Fruit fly (Drosophila melanogaster) whole organism, embryonic: ENCODE measurements around the gene CG4709.
A peak's percentile ranks its signal among the peaks of the same experiment; 100 is the strongest.

Experiments used
- B-H1 ChIP-seq: fragments of 200-800 bp; sonication (Bioruptor generic); IDR thresholded peaks from 3 replicates; pipeline ENCODE4 v1.3.6; 2022; ENCODE audit warnings: missing biosample characterization, missing genetic modification characterization
- BEAF-32 ChIP-seq: fragments of 200-800 bp; sonication (Bioruptor generic); optimal IDR thresholded peaks from 3 replicates; lab custom pipeline; 2017; ENCODE audit warnings: missing biosample characterization, missing genetic modification characterization, mild to moderate bottlenecking, moderate library complexity, missing genetic modification reagents
- CG14441 ChIP-seq: fragments of 200-800 bp; sonication (Bioruptor generic); IDR thresholded peaks from 2 replicates; pipeline ENCODE4 v1.3.6; 2022; ENCODE audit warnings: missing biosample characterization, missing genetic modification characterization
- CG14710 ChIP-seq: fragments of 200-800 bp; sonication (Bioruptor generic); optimal IDR thresholded peaks from 3 replicates; lab custom pipeline; 2019; ENCODE audit warnings: missing biosample characterization, mild to moderate bottlenecking, missing genetic modification characterization, moderate library complexity
- CG15696 ChIP-seq: fragments of 200-800 bp; sonication (Bioruptor generic); optimal IDR thresholded peaks from 2 replicates; lab custom pipeline; 2019; ENCODE audit warnings: missing biosample characterization, mild to moderate bottlenecking, missing genetic modification characterization, moderate library complexity
- CG17612 ChIP-seq: fragments of 200-800 bp; sonication (Bioruptor generic); IDR thresholded peaks from 2 replicates; pipeline ENCODE4 v1.3.6; 2022; ENCODE audit warnings: missing biosample characterization, missing genetic modification characterization
- CG2199 ChIP-seq: fragments of 200-800 bp; sonication (Bioruptor generic); IDR thresholded peaks from 3 replicates; pipeline ENCODE4 v1.3.6; 2022; ENCODE audit warnings: missing biosample characterization, missing genetic modification characterization
- CG2889 ChIP-seq: fragments of 200-800 bp; sonication (Bioruptor generic); IDR thresholded peaks from 3 replicates; pipeline ENCODE4 v1.3.6; 2022; ENCODE audit warnings: missing biosample characterization, missing genetic modification characterization
- CG31224 ChIP-seq: fragments of 200-800 bp; sonication (Bioruptor generic); IDR thresholded peaks from 2 replicates; pipeline ENCODE4 v1.3.6; 2022; ENCODE audit warnings: missing biosample characterization, missing genetic modification characterization
- CG3281 ChIP-seq: fragments of 200-800 bp; sonication (Bioruptor generic); optimal IDR thresholded peaks from 3 replicates; lab custom pipeline; 2017; ENCODE audit warnings: missing biosample characterization, mild to moderate bottlenecking, missing genetic modification characterization
- CG3407 ChIP-seq: fragments of 200-800 bp; sonication (Bioruptor generic); optimal IDR thresholded peaks from 2 replicates; lab custom pipeline; 2018; ENCODE audit warnings: missing biosample characterization, mild to moderate bottlenecking, missing genetic modification characterization
- CG4360 ChIP-seq: fragments of 200-800 bp; sonication (Bioruptor generic); IDR thresholded peaks from 2 replicates; pipeline ENCODE4 v1.3.6; 2022; ENCODE audit warnings: missing biosample characterization, missing genetic modification characterization
- CG4820 ChIP-seq: fragments of 200-800 bp; sonication (Bioruptor generic); optimal IDR thresholded peaks from 3 replicates; lab custom pipeline; 2016; ENCODE audit warnings: missing biosample characterization, missing genetic modification characterization
- CG4854 ChIP-seq: fragments of 200-800 bp; sonication (Bioruptor generic); optimal IDR thresholded peaks from 2 replicates; lab custom pipeline; 2016; ENCODE audit warnings: missing biosample characterization, missing genetic modification characterization, inconsistent platforms
- CG5953 ChIP-seq: fragments of 200-800 bp; sonication (Bioruptor generic); IDR thresholded peaks from 2 replicates; pipeline ENCODE4 v1.3.6; 2022; ENCODE audit warnings: missing biosample characterization, missing genetic modification characterization
- CG6272 ChIP-seq: fragments of 200-800 bp; sonication (Bioruptor generic); IDR thresholded peaks from 2 replicates; pipeline ENCODE4 v1.3.6; 2022; ENCODE audit warnings: missing biosample characterization, missing genetic modification characterization
- CG6654 ChIP-seq: fragments of 200-800 bp; sonication (Bioruptor generic); optimal IDR thresholded peaks from 2 replicates; lab custom pipeline; 2017; ENCODE audit warnings: missing biosample characterization, mild to moderate bottlenecking, missing genetic modification characterization
- CG7987 ChIP-seq: fragments of 200-800 bp; sonication (Bioruptor generic); optimal IDR thresholded peaks from 2 replicates; lab custom pipeline; 2018; ENCODE audit warnings: missing biosample characterization, mild to moderate bottlenecking, missing genetic modification characterization, moderate library complexity
- CG8089 ChIP-seq: fragments of 200-800 bp; sonication (Bioruptor generic); optimal IDR thresholded peaks from 3 replicates; lab custom pipeline; 2016; ENCODE audit warnings: missing biosample characterization, missing genetic modification characterization
- CG9609 ChIP-seq: fragments of 200-800 bp; sonication (Bioruptor generic); optimal IDR thresholded peaks from 3 replicates; lab custom pipeline; 2016; ENCODE audit warnings: missing biosample characterization, missing genetic modification characterization
- Gug ChIP-seq: fragments of 200-800 bp; sonication (Bioruptor generic); IDR thresholded peaks from 4 replicates; pipeline ENCODE4 v1.3.6; 2022; ENCODE audit warnings: missing biosample characterization, missing genetic modification characterization
- Hmr ChIP-seq: fragments of 200-800 bp; sonication (Bioruptor generic); optimal IDR thresholded peaks from 3 replicates; lab custom pipeline; 2017; ENCODE audit warnings: mild to moderate bottlenecking, missing biosample characterization, missing genetic modification reagents, missing genetic modification characterization
- Hr39 ChIP-seq: fragments of >200 bp; optimal IDR thresholded peaks from 2 replicates; lab custom pipeline; 2017
- Ptx1 ChIP-seq: fragments of 200-800 bp; sonication (Bioruptor generic); IDR thresholded peaks from 2 replicates; pipeline ENCODE4 v1.3.6; 2022; ENCODE audit warnings: missing biosample characterization, missing genetic modification characterization
- Sry-δ ChIP-seq: fragments of 200-800 bp; sonication (Bioruptor generic); optimal IDR thresholded peaks from 2 replicates; lab custom pipeline; 2016; ENCODE audit warnings: missing biosample characterization, missing genetic modification characterization
- Ssrp ChIP-seq: fragments of 200-800 bp; sonication (Bioruptor generic); optimal IDR thresholded peaks from 2 replicates; lab custom pipeline; 2018; ENCODE audit warnings: missing biosample characterization, mild to moderate bottlenecking, missing genetic modification characterization, moderate library complexity
- Stat92E ChIP-seq, 3 experiments: fragments of >200 bp in 2 of 3; fragments of 200-800 bp in 1 of 3; sonication (Bioruptor generic) in 1 of 3; optimal IDR thresholded peaks; 2 replicates each; lab custom pipeline; 2017 to 2019; ENCODE audit warnings: missing biosample characterization in 3 of 3, missing genetic modification characterization in 3 of 3, mild to moderate bottlenecking in 1 of 3, moderate library complexity in 1 of 3
- Vsx1 ChIP-seq: fragments of 200-800 bp; sonication (Bioruptor generic); optimal IDR thresholded peaks from 2 replicates; lab custom pipeline; 2017; ENCODE audit warnings: missing biosample characterization, mild to moderate bottlenecking, missing genetic modification characterization, missing genetic modification reagents
- amos ChIP-seq: fragments of 200-800 bp; sonication (Bioruptor generic); IDR thresholded peaks from 2 replicates; pipeline ENCODE4 v1.3.6; 2022; ENCODE audit warnings: missing biosample characterization, missing genetic modification characterization; ENCODE audit not compliant: partially characterized antibody
- bab2 ChIP-seq: fragments of 200-800 bp; sonication (Bioruptor generic); optimal IDR thresholded peaks from 2 replicates; lab custom pipeline; 2016; ENCODE audit warnings: missing biosample characterization, missing genetic modification characterization
- bbx ChIP-seq: fragments of 200-800 bp; sonication (Bioruptor generic); IDR thresholded peaks from 2 replicates; pipeline ENCODE4 v1.3.6; 2022; ENCODE audit warnings: missing biosample characterization, missing genetic modification characterization; ENCODE audit not compliant: partially characterized antibody
- chm ChIP-seq: fragments of 200-800 bp; sonication (Bioruptor generic); IDR thresholded peaks from 2 replicates; pipeline ENCODE4 v1.3.6; 2022; ENCODE audit warnings: missing biosample characterization, missing genetic modification characterization
- crol ChIP-seq: fragments of 200-800 bp; sonication (Bioruptor generic); IDR thresholded peaks from 2 replicates; pipeline ENCODE4 v1.3.6; 2022; ENCODE audit warnings: missing biosample characterization, missing genetic modification characterization
- ems ChIP-seq: fragments of 200-800 bp; sonication (Bioruptor generic); optimal IDR thresholded peaks from 3 replicates; lab custom pipeline; 2016; ENCODE audit warnings: missing biosample characterization, missing genetic modification characterization
- gce ChIP-seq: fragments of 200-800 bp; sonication (Bioruptor generic); IDR thresholded peaks from 3 replicates; pipeline ENCODE4 v1.3.6; 2022; ENCODE audit warnings: missing biosample characterization, missing genetic modification characterization
- gem ChIP-seq: fragments of 200-800 bp; sonication (Bioruptor generic); optimal IDR thresholded peaks from 2 replicates; lab custom pipeline; 2019; ENCODE audit warnings: missing biosample characterization, mild to moderate bottlenecking, missing genetic modification characterization, moderate library complexity
- gfzf ChIP-seq: fragments of 200-800 bp; sonication (Bioruptor generic); optimal IDR thresholded peaks from 2 replicates; lab custom pipeline; 2016; ENCODE audit warnings: missing biosample characterization, mild to moderate bottlenecking, missing genetic modification characterization, moderate library complexity
- grau ChIP-seq: fragments of 200-800 bp; optimal IDR thresholded peaks from 3 replicates; lab custom pipeline; 2019; ENCODE audit warnings: missing biosample characterization, mild to moderate bottlenecking, missing genetic modification characterization, moderate library complexity
- hth ChIP-seq: fragments of >200 bp; optimal IDR thresholded peaks from 2 replicates; lab custom pipeline; 2017; ENCODE audit warnings: inconsistent platforms
- maf-S ChIP-seq: fragments of 200-800 bp; sonication (Bioruptor generic); optimal IDR thresholded peaks from 2 replicates; lab custom pipeline; 2016; ENCODE audit warnings: missing biosample characterization, missing genetic modification characterization
- pho ChIP-seq: fragments of 200-800 bp; sonication (Bioruptor generic); optimal IDR thresholded peaks from 2 replicates; lab custom pipeline; 2016; ENCODE audit warnings: missing biosample characterization, missing genetic modification characterization
- prd ChIP-seq, 3 experiments: fragments of >200 bp in 2 of 3; fragments of 200-800 bp in 1 of 3; sonication (Bioruptor generic) in 1 of 3; optimal IDR thresholded peaks in 2 of 3; IDR thresholded peaks in 1 of 3; 2 replicates in 2 of 3; 3 replicates in 1 of 3; pipeline versions ENCODE4 v1.3.6 to Lab custom; 2017 to 2022; ENCODE audit warnings: missing biosample characterization in 1 of 3, missing genetic modification characterization in 1 of 3
- psq ChIP-seq: fragments of 200-800 bp; sonication (Bioruptor generic); optimal IDR thresholded peaks from 2 replicates; lab custom pipeline; 2017; ENCODE audit warnings: missing biosample characterization, missing genetic modification characterization
- sc ChIP-seq, 3 experiments: fragments of >200 bp in 2 of 3; fragments of 200-800 bp in 1 of 3; sonication (Bioruptor generic) in 1 of 3; optimal IDR thresholded peaks; 2 replicates in 2 of 3; 3 replicates in 1 of 3; lab custom pipeline; 2017; ENCODE audit warnings: mild to moderate bottlenecking in 1 of 3, missing biosample characterization in 1 of 3, missing genetic modification characterization in 1 of 3, missing genetic modification reagents in 1 of 3
- sisA ChIP-seq: fragments of 200-800 bp; sonication (Bioruptor generic); IDR thresholded peaks from 2 replicates; pipeline ENCODE4 v1.3.6; 2022; ENCODE audit warnings: missing biosample characterization, missing genetic modification characterization
- sna ChIP-seq: fragments of 200-800 bp; sonication (Bioruptor generic); IDR thresholded peaks from 2 replicates; pipeline ENCODE4 v1.3.6; 2022; ENCODE audit warnings: missing biosample characterization, missing genetic modification characterization; ENCODE audit not compliant: partially characterized antibody
- vvl ChIP-seq: fragments of 200-800 bp; sonication (Bioruptor generic); IDR thresholded peaks from 2 replicates; pipeline ENCODE4 v1.3.6; 2022; ENCODE audit warnings: missing biosample characterization, missing genetic modification characterization
- zf30C ChIP-seq: fragments of 200-800 bp; sonication (Bioruptor generic); optimal IDR thresholded peaks from 3 replicates; lab custom pipeline; 2018; ENCODE audit warnings: missing biosample characterization, mild to moderate bottlenecking, missing genetic modification characterization

The CG4709 gene

DNA sequence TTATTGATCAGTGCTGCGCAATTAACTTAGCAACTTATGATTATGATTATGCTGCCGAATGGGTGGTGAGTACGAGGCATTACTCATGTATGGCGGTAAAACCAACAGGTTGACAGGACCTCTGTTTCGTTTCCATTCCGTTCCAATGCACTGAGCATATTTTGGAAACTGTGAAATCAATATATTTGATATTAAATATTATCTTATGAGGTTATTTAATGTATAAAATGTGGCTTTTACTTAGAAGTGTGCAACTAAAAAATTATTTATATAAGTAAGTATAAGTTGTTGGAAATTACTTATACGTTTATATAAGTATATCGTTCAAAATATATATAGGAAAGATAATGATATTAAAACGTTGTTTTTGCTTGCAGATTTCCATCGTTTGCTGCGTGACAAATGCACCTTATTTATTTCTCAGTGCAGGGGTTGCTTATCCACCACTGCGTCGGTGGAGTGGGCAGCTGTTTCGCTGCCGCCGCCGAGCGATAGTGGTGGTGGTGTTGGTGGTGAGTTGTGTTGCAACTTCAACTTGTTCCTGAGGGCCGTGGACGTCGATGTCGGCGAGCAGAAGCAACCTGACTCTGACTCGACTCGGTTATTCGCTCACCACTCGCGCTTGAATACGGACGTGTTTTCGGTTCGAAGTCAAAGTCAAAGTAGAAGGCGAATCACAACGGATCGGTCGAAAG, 30.1 kb downstream of the CG4709 start, which contains the start of gene bib (continued):
- TF ChIP-seq CG3281 (peak; percentile 77), pho (GFP tag; lab: Kevin White, UChicago) (no peak), Stat92E (GFP tag; optimal IDR thresholded peaks at IDR 0.05; lab: Kevin White, UChicago) (peak in 1 of 3 experiments; percentile 80), maf-S (GFP tag; lab: Kevin White, UChicago) (peak; percentile 1), Ptx1 (peak; percentile 67), vvl (peak; percentile 74), zf30C (peak; percentile 99), CG4360 (GFP tag; lab: Robert Waterston, UW) (peak; percentile 39; the same call in 1 of the 2 replicates), Hmr (peak; percentile 88), psq (GFP tag; lab: Kevin White, UChicago) (peak; percentile 55), ems (GFP tag; lab: Kevin White, UChicago) (peak; percentile 19), CG3407 (peak; percentile 77), Ssrp (tag; lab: Kevin White, UChicago) (peak; percentile 86), CG9609 (GFP tag; lab: Kevin White, UChicago) (no peak), Vsx1 (GFP tag; lab: Kevin White, UChicago) (peak; percentile 73), CG4820 (GFP tag; lab: Kevin White, UChicago) (peak; percentile 69), CG8089 (GFP tag; lab: Kevin White, UChicago) (peak; percentile 16), CG5953 (GFP tag; lab: Robert Waterston, UW) (0 out of 2 replicates have a peak, but pooled peaks have one; percentile 51), CG14441 (GFP tag; lab: Robert Waterston, UW) (peak; percentile 58; the same call in 1 of the 2 replicates), CG14710 (tag; lab: Kevin White, UChicago) (peak; percentile 94), prd (optimal IDR thresholded peaks at IDR 0.05; lab: Kevin White, UChicago) (no peak), prd (GFP tag; IDR thresholded peaks at IDR 0.05; lab: Robert Waterston, UW) (peak; percentile 81), CG4854 (GFP tag; lab: Kevin White, UChicago) (peak; percentile 54), CG17612 (GFP tag; lab: Robert Waterston, UW) (no peak), CG6272 (GFP tag; lab: Robert Waterston, UW) (peak; percentile 46; the same call in 1 of the 2 replicates), Hr39 (no peak), CG7987 (GFP tag; lab: Kevin White, UChicago) (no peak), gfzf (GFP tag; lab: Kevin White, UChicago) (no peak), CG15696 (tag; lab: Kevin White, UChicago) (peak; percentile 95), BEAF-32 (GFP tag; lab: Kevin White, UChicago) (no peak), Sry-δ (GFP tag; lab: Kevin White, UChicago) (no peak), B-H1 (peak; percentile 35; the same call in 2 of the 3 replicates), gce (GFP tag; lab: Robert Waterston, UW) (no peak; the same call in 2 of the 3 replicates), crol (GFP tag; lab: Robert Waterston, UW) (no peak), sisA (GFP tag; lab: Robert Waterston, UW) (peak; percentile 51), sna (GFP tag; lab: Robert Waterston, UW) (no peak), grau (tag; lab: Kevin White, UChicago) (peak; percentile 87), hth (no peak), CG31224 (GFP tag; lab: Robert Waterston, UW) (peak; percentile 26; the same call in 1 of the 2 replicates), chm (peak; percentile 85), bab2 (GFP tag; lab: Kevin White, UChicago) (no peak), CG6654 (peak; percentile 47), bbx (GFP tag; lab: Robert Waterston, UW) (peak; percentile 45), sc (optimal IDR thresholded peaks at IDR 0.05; lab: Kevin White, UChicago) (no peak), sc (GFP tag; optimal IDR thresholded peaks at IDR 0.05; lab: Kevin White, UChicago) (peak; percentile 86), amos (GFP tag; lab: Robert Waterston, UW) (peak; percentile 34; the same call in 1 of the 2 replicates), gem (tag; lab: Kevin White, UChicago) (peak; percentile 94), Gug (peak; percentile 53; the same call in 2 of the 4 replicates), CG2889 (GFP tag; lab: Robert Waterston, UW) (0 out of 3 replicates have a peak, but pooled peaks have one; percentile 38), CG2199 (GFP tag; lab: Robert Waterston, UW) (0 out of 3 replicates have a peak, but pooled peaks have one; percentile 29)
